Worm (Caenorhabditis elegans) whole organism, late embryonic: ENCODE results near the gene srj-44.

ENCODE experiments used
- C38D4.7 ChIP-seq: fragments of 200-800 bp; sonication (Bioruptor generic); optimal IDR thresholded peaks from 2 replicates; lab custom pipeline; 2018; ENCODE audit warnings: mild to moderate bottlenecking, missing genetic modification characterization, moderate library complexity, missing compliant biosample characterization
- Y22D7AL.16 ChIP-seq: sonication (generic microtip); optimal IDR thresholded peaks from 2 replicates; lab custom pipeline; 2016; ENCODE audit warnings: missing genetic modification characterization, missing compliant biosample characterization
- ama-1 ChIP-seq: fragments of 150-350 bp; optimal IDR thresholded peaks from 2 replicates; lab custom pipeline; 2014
- ceh-22 ChIP-seq: sonication (generic microtip); optimal IDR thresholded peaks from 2 replicates; lab custom pipeline; 2017; ENCODE audit warnings: missing biosample characterization, missing genetic modification characterization
- ceh-24 ChIP-seq: sonication (generic microtip); optimal IDR thresholded peaks from 2 replicates; lab custom pipeline; 2016; ENCODE audit warnings: mild to moderate bottlenecking, missing genetic modification characterization, missing compliant biosample characterization
- ceh-30 ChIP-seq: fragments of 150-350 bp; optimal IDR thresholded peaks from 2 replicates; lab custom pipeline; 2014; ENCODE audit warnings: missing biosample characterization, missing genetic modification characterization
- ceh-31 ChIP-seq: sonication (generic microtip); optimal IDR thresholded peaks from 2 replicates; lab custom pipeline; 2016; ENCODE audit warnings: missing genetic modification characterization, missing compliant biosample characterization
- ceh-34 ChIP-seq: sonication (generic microtip); optimal IDR thresholded peaks from 2 replicates; lab custom pipeline; 2016; ENCODE audit warnings: mild to moderate bottlenecking, missing genetic modification characterization, missing compliant biosample characterization
- ceh-48 ChIP-seq: sonication (generic microtip); optimal IDR thresholded peaks from 2 replicates; lab custom pipeline; 2016; ENCODE audit warnings: missing genetic modification characterization, inconsistent platforms, missing compliant biosample characterization
- ceh-6 ChIP-seq: fragments of 200-800 bp; sonication (Bioruptor generic); optimal IDR thresholded peaks from 2 replicates; lab custom pipeline; 2018; ENCODE audit warnings: mild to moderate bottlenecking, missing genetic modification characterization, missing compliant biosample characterization
- che-1 ChIP-seq: sonication (generic microtip); optimal IDR thresholded peaks from 2 replicates; lab custom pipeline; 2016; ENCODE audit warnings: mild to moderate bottlenecking, missing genetic modification characterization, missing compliant biosample characterization
- eyg-1 ChIP-seq: sonication (generic microtip); optimal IDR thresholded peaks from 2 replicates; lab custom pipeline; 2016; ENCODE audit warnings: missing genotype, missing genetic modification characterization, missing compliant biosample characterization
- fax-1 ChIP-seq: sonication (generic microtip); optimal IDR thresholded peaks from 2 replicates; lab custom pipeline; 2016; ENCODE audit warnings: missing genotype, missing genetic modification characterization, missing compliant biosample characterization
- fkh-10 ChIP-seq: fragments of 150-350 bp; optimal IDR thresholded peaks from 2 replicates; lab custom pipeline; 2014; ENCODE audit warnings: missing biosample characterization, missing genetic modification reagents, missing genetic modification characterization
- hlh-13 ChIP-seq: fragments of 200-800 bp; sonication (Bioruptor generic); optimal IDR thresholded peaks from 2 replicates; lab custom pipeline; 2018; ENCODE audit warnings: mild to moderate bottlenecking, missing genetic modification characterization, missing compliant biosample characterization
- hlh-30 ChIP-seq: sonication (generic microtip); optimal IDR thresholded peaks from 2 replicates; lab custom pipeline; 2017; ENCODE audit warnings: antibody characterized with exemption, missing genetic modification characterization, missing compliant biosample characterization; ENCODE audit not compliant: insufficient read depth
- lin-11 ChIP-seq: fragments of 200-800 bp; sonication (Bioruptor generic); optimal IDR thresholded peaks from 2 replicates; lab custom pipeline; 2018; ENCODE audit warnings: mild to moderate bottlenecking, missing genetic modification characterization, missing compliant biosample characterization
- madf-2 ChIP-seq: sonication (generic microtip); optimal IDR thresholded peaks from 2 replicates; lab custom pipeline; 2017; ENCODE audit warnings: missing genetic modification characterization, missing compliant biosample characterization
- mec-3 ChIP-seq: sonication (generic microtip); optimal IDR thresholded peaks from 2 replicates; lab custom pipeline; 2016; ENCODE audit warnings: borderline replicate concordance, missing genetic modification characterization, missing compliant biosample characterization
- nhr-11 ChIP-seq: fragments of 150-350 bp; optimal IDR thresholded peaks from 2 replicates; lab custom pipeline; 2014; ENCODE audit warnings: missing biosample characterization, missing genetic modification characterization
- npax-4 ChIP-seq: sonication (generic microtip); optimal IDR thresholded peaks from 2 replicates; lab custom pipeline; 2016; ENCODE audit warnings: missing genetic modification characterization, missing compliant biosample characterization
- pat-9 ChIP-seq: fragments of 200-800 bp; sonication (Bioruptor generic); optimal IDR thresholded peaks from 2 replicates; lab custom pipeline; 2018; ENCODE audit warnings: mild to moderate bottlenecking, missing genetic modification characterization, moderate library complexity, missing compliant biosample characterization
- pha-2 ChIP-seq: sonication (generic microtip); optimal IDR thresholded peaks from 2 replicates; lab custom pipeline; 2017; ENCODE audit warnings: mild to moderate bottlenecking, missing genetic modification characterization, missing compliant biosample characterization
- pqm-1 ChIP-seq: sonication (generic microtip); optimal IDR thresholded peaks from 2 replicates; lab custom pipeline; 2016; ENCODE audit warnings: missing genetic modification characterization, missing compliant biosample characterization
- pros-1 ChIP-seq: fragments of 150-350 bp; optimal IDR thresholded peaks from 2 replicates; lab custom pipeline; 2014; ENCODE audit warnings: missing biosample characterization, missing genetic modification reagents, missing genetic modification characterization
- ref-2 ChIP-seq: sonication (generic microtip); optimal IDR thresholded peaks from 2 replicates; lab custom pipeline; 2016; ENCODE audit warnings: missing genetic modification characterization, missing compliant biosample characterization
- sox-2 ChIP-seq: fragments of 200-800 bp; sonication (Bioruptor generic); IDR thresholded peaks from 2 replicates; pipeline ENCODE4 v1.3.6; 2022; ENCODE audit warnings: missing genetic modification reagents, missing genetic modification characterization, missing compliant biosample characterization
- sox-4 ChIP-seq: sonication (generic microtip); optimal IDR thresholded peaks from 2 replicates; lab custom pipeline; 2017; ENCODE audit warnings: mild to moderate bottlenecking, missing genetic modification characterization, inconsistent platforms, missing compliant biosample characterization
- syd-9 ChIP-seq: sonication (generic microtip); optimal IDR thresholded peaks from 2 replicates; lab custom pipeline; 2016; ENCODE audit warnings: mild to moderate bottlenecking, missing genetic modification characterization, moderate library complexity, missing compliant biosample characterization
- ttx-3 ChIP-seq: sonication (generic microtip); optimal IDR thresholded peaks from 2 replicates; lab custom pipeline; 2016; ENCODE audit warnings: missing genetic modification reagents, missing genetic modification characterization, missing compliant biosample characterization
- unc-42 ChIP-seq: sonication (generic microtip); optimal IDR thresholded peaks from 2 replicates; lab custom pipeline; 2016; ENCODE audit warnings: missing genotype, missing genetic modification characterization, missing compliant biosample characterization
- unc-55 ChIP-seq: sonication (generic microtip); optimal IDR thresholded peaks from 2 replicates; lab custom pipeline; 2017; ENCODE audit warnings: missing biosample characterization, missing genetic modification reagents, missing genetic modification characterization
- unc-86 ChIP-seq: sonication (generic microtip); optimal IDR thresholded peaks from 2 replicates; lab custom pipeline; 2016; ENCODE audit warnings: missing genetic modification characterization, missing compliant biosample characterization
- zip-5 ChIP-seq: sonication (generic microtip); optimal IDR thresholded peaks from 2 replicates; lab custom pipeline; 2016; ENCODE audit warnings: missing genetic modification characterization, missing compliant biosample characterization

srj-44 gene

ce11 chrV:2871754-2872504, 26.3 kb upstream of the srj-44 start:
- TF ChIP-seq ceh-24: no peak
- TF ChIP-seq ceh-6: no peak
- TF ChIP-seq eyg-1 (tag; lab: Kevin White, UChicago): no peak
- TF ChIP-seq unc-55 (GFP tag; lab: Kevin White, UChicago): no peak
- no peak for TF ChIP-seq mec-3
- TF ChIP-seq unc-86 (tag; lab: Kevin White, UChicago): no peak
- no peak for TF ChIP-seq ceh-48 (tag; lab: Kevin White, UChicago)
- TF ChIP-seq fax-1: no peak
- no peak for TF ChIP-seq pqm-1 (tag; lab: Kevin White, UChicago)
- TF ChIP-seq nhr-11 (tag; lab: Kevin White, UChicago): no peak
- TF ChIP-seq hlh-30 (tag; lab: Kevin White, UChicago): no peak
- no peak for TF ChIP-seq ceh-34 (tag; lab: Kevin White, UChicago)
- TF ChIP-seq npax-4 (tag; lab: Kevin White, UChicago): no peak
- TF ChIP-seq ama-1: no peak

- TF ChIP-seq pha-2 (tag; lab: Kevin White, UChicago) (no peak), che-1 (tag; lab: Kevin White, UChicago) (no peak), hlh-30 (tag; lab: Kevin White, UChicago) (no peak), hlh-13 (GFP tag; lab: Kevin White, UChicago) (no peak), ttx-3 (no peak), C38D4.7 (GFP tag; lab: Kevin White, UChicago) (no peak), ceh-30 (tag; lab: Kevin White, UChicago) (no peak), fkh-10 (GFP tag; lab: Kevin White, UChicago) (no peak), ref-2 (tag; lab: Kevin White, UChicago) (no peak), ceh-31 (tag; lab: Kevin White, UChicago) (no peak), mec-3 (no peak), unc-42 (tag; lab: Kevin White, UChicago) (no peak), Y22D7AL.16 (tag; lab: Kevin White, UChicago) (no peak), lin-11 (tag; lab: Kevin White, UChicago) (no peak), madf-2 (tag; lab: Kevin White, UChicago) (no peak), syd-9 (no peak), pros-1 (no peak), sox-4 (no peak), fax-1 (no peak)
These were observed 24.5 kb upstream of the srj-44 start, which contains the start of gene srh-243 for ce11 chrV:2870127-2870526. Gene srh-243, plus strand, starts transcription at chrV:2870427.

ce11 chrV:2869503-2869902, 23.8 kb upstream of the srj-44 start, which contains the start of gene srh-241:
Gene srh-241, minus strand, starts transcription at chrV:2869603.
- no peak for TF ChIP-seq pat-9 (tag; lab: Kevin White, UChicago)
- TF ChIP-seq hlh-13 (GFP tag; lab: Kevin White, UChicago): no peak
- no peak for TF ChIP-seq zip-5 (tag; lab: Kevin White, UChicago)
- no peak for TF ChIP-seq ceh-22 (tag; lab: Kevin White, UChicago)
- TF ChIP-seq madf-2 (tag; lab: Kevin White, UChicago): no peak

ce11 chrV:2864899-2865298, 19.2 kb upstream of the srj-44 start, which contains the start of gene srh-240:
Gene srh-240, plus strand, starts transcription at chrV:2865199.
- no peak for TF ChIP-seq ceh-30 (tag; lab: Kevin White, UChicago)
- no peak for TF ChIP-seq zip-5 (tag; lab: Kevin White, UChicago)
- TF ChIP-seq fkh-10 (GFP tag; lab: Kevin White, UChicago): no peak
- TF ChIP-seq ref-2 (tag; lab: Kevin White, UChicago): no peak

DNA sequence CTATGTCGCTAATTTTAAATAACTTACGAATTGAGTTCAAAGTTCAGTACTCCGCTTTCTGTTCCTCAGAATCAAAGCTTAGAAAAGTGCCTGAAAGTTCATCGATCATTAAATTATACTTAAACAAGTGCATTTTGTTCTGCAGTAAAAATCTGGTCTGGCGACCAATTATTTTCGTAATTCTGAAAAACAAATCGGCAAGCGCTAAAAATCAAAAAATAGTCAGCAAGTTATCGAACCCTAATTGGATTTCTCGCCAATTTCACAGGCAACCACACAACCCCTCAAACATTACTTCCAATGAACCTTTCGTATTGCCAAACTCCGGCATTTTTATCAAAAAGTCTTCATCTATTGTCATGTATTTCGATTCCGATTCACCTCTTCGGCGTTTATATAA, 17.4 kb upstream of the srj-44 start, which contains the start of gene srh-272:
Gene srh-272 (plus strand): TSS at position 301 of the 400 bp plus-strand sequence.
- no peak for TF ChIP-seq sox-2 (GFP tag; lab: Robert Waterston, UW)
